Fruit fly (Drosophila melanogaster): Measurements from ENCODE around the gene CG45122.

CG45122 gene

DNA sequence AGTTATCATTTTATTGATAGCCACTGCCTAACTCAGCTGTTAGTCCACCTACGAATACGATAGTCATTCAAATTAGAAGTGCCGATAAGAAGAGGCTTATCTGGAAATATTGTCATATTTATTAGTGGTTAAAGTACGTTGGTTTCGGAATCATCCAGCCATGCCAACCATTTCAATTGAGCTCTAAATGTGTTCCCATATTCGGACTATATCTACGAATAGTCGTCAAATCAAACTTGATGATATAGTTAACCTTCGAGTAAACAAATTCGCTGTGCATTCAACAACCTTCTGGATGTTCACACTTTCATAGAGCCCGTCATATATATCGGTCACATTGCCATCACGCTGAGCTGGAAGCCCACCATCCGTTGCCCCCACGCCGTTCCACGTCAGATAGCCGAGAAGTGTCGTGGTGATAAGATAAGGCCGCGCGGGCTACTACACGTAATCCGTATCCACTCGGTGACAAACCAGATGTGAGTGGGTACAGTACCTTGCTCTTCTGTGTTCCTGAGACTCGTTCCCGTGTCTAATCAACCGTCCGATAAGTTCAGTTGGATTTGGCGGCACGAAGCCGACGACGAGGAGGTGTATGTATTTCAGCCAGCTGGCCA is 25.6 kb upstream of the CG45122 start:
- TF ChIP-seq Crg-1 (GFP tag; optimal IDR thresholded peaks at IDR 0.05) (no peak), Mnt (GFP tag; optimal IDR thresholded peaks at IDR 0.05) (peak; percentile 36), CG14711 (tag; optimal IDR thresholded peaks at IDR 0.05) (no peak), Hr96 (GFP tag; optimal IDR thresholded peaks at IDR 0.05) (no peak), cic (GFP tag; optimal IDR thresholded peaks at IDR 0.05) (peak; percentile 42), CG33017 (tag; optimal IDR thresholded peaks at IDR 0.05) (peak; percentile 19), pad (GFP tag; optimal IDR thresholded peaks at IDR 0.05) (no peak), cnc (optimal IDR thresholded peaks at IDR 0.05) (no peak), ovo (GFP tag; optimal IDR thresholded peaks at IDR 0.05) (peak; percentile 5)

DNA sequence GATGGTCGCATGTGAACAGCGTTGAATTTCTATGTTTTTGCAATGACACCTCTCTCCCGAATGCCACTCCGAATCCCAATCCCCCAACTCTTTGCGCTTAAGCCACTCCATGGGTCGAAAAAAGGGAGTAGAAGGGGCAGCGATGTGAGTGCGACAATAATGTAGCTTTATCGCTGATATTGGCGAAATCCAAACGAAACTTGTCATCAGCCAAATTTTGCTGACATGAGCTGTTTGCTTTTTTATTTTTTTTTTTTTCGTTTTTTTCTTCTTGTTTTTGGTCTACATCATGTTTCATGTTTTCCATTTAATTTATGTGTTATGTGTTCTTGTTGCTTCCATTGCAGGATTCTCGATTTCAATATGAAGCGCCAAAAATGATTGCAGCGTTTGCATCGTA is 25.0 kb upstream of the CG45122 start:
- TF ChIP-seq CG5204 (GFP tag; optimal IDR thresholded peaks at IDR 0.05), result no peak
- peak; percentile 99 for TF ChIP-seq tj (GFP tag; optimal IDR thresholded peaks at IDR 0.05)

DNA sequence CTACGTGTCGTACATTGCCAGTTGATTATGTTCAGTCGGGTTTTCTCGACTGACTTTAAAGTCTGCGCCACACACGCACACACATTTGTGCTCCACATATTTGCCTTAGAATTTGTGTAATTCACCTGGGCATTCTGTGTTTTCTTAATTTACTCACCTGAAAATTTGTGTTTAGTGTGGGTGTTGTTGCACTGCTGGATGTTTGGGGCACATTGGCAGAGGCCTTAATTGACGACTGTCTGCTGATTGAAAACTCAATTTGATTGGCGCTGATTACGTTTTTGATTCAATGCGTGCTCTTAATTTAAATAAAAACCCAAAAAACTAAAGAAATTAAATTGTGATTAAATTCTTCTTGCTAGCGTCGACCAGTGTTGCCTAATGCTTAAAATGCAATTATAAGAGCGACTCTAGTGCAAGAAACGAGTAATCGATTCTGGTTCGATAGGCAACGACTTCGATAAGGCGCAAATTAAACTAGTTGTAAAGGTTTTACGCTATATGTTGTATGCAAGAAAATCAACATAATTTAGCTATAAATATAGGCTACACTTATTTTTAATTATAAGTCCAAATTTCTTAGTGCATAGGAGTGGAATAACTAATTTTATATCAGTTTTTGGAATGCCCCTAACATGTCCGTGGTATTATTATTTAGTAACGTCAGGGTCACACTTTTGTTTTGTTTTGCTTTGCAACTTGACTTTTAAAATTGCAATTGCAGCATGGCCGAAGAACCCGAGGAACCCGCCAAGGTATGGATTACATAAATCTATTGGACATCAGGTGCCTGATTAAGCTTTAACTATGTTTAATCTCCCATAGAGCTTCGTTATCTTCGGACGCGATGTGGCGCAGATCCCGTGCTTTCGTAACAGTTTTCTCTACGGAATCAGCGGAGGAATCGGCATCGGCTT is 13.4 kb upstream of the CG45122 start, which contains the start of the genes CG46281 and CG46280:
TSS of gene CG46281 (minus strand) at position 51 of the 917 bp plus-strand sequence.
TSS of gene CG46280 (minus strand) at position 403 of the 917 bp plus-strand sequence.
- peak; percentile 85 for TF ChIP-seq kay (GFP tag; ENCODE audit: borderline replicate concordance)
- TF ChIP-seq CG14711 (tag; optimal IDR thresholded peaks at IDR 0.05), result peak; percentile 59
- peak; percentile 46 for TF ChIP-seq CG11617 (GFP tag; optimal IDR thresholded peaks at IDR 0.05)
- peak; percentile 31 for TF ChIP-seq CG12768 (GFP tag; optimal IDR thresholded peaks at IDR 0.05)
- TF ChIP-seq cnc (optimal IDR thresholded peaks at IDR 0.05), result no peak
- peak; percentile 58 for TF ChIP-seq Mnt (GFP tag; optimal IDR thresholded peaks at IDR 0.05)
- peak; percentile 1 for TF ChIP-seq CG7045 (GFP tag; optimal IDR thresholded peaks at IDR 0.05)
- TF ChIP-seq pad (GFP tag; optimal IDR thresholded peaks at IDR 0.05), result peak; percentile 33
- peak; percentile 23 for TF ChIP-seq tj (GFP tag; optimal IDR thresholded peaks at IDR 0.05)
- TF ChIP-seq CG1620 (GFP tag; optimal IDR thresholded peaks at IDR 0.05), result peak; percentile 49
- peak; percentile 44 for TF ChIP-seq bab1 (GFP tag; optimal IDR thresholded peaks at IDR 0.05)
- no peak for TF ChIP-seq CG5204 (GFP tag; optimal IDR thresholded peaks at IDR 0.05)
- no peak for TF ChIP-seq toe (GFP tag; optimal IDR thresholded peaks at IDR 0.05)
- peak; percentile 8 for TF ChIP-seq cic (GFP tag; optimal IDR thresholded peaks at IDR 0.05)
- TF ChIP-seq CG7101 (tag; optimal IDR thresholded peaks at IDR 0.05), result peak; percentile 42
- TF ChIP-seq Clk (GFP tag; optimal IDR thresholded peaks at IDR 0.05), result no peak
- TF ChIP-seq Crg-1 (GFP tag; optimal IDR thresholded peaks at IDR 0.05), result peak; percentile 32
- TF ChIP-seq Hr96 (GFP tag; optimal IDR thresholded peaks at IDR 0.05), result no peak
- TF ChIP-seq CG33017 (tag; optimal IDR thresholded peaks at IDR 0.05), result no peak

DNA sequence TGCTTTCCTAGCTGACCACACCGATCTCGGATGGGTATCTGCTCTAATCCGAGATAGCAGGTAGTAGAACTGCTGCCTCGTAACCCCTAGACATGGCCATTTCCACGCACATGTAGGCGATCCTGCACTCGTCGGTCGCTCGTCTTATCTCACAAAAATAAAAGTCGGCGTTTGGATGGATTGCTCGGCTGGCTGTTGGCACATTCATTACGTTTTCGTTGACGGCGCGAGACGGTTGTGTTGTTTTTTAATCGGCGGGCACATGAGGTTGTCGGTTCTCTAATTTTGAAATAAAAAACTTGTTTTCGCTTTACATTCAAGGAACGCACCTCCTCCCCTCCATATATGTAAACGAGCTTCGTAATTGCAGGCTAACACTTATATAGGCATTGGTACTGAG is 11.6 kb upstream of the CG45122 start, which contains the start of gene ry:
TSS of gene ry (plus strand) at position 206 of the 400 bp plus-strand sequence.
- TF ChIP-seq CG33017 (tag; optimal IDR thresholded peaks at IDR 0.05) (peak; percentile 43), kay (GFP tag; ENCODE audit: borderline replicate concordance) (no peak), CG12768 (GFP tag; optimal IDR thresholded peaks at IDR 0.05) (no peak), Mnt (GFP tag; optimal IDR thresholded peaks at IDR 0.05) (peak; percentile 70), CG14711 (tag; optimal IDR thresholded peaks at IDR 0.05) (no peak), bab1 (GFP tag; optimal IDR thresholded peaks at IDR 0.05) (no peak), CG11617 (GFP tag; optimal IDR thresholded peaks at IDR 0.05) (no peak), Crg-1 (GFP tag; optimal IDR thresholded peaks at IDR 0.05) (no peak), CG7101 (tag; optimal IDR thresholded peaks at IDR 0.05) (no peak), Hr96 (GFP tag; optimal IDR thresholded peaks at IDR 0.05) (no peak), Clk (GFP tag; optimal IDR thresholded peaks at IDR 0.05) (no peak), CG5204 (GFP tag; optimal IDR thresholded peaks at IDR 0.05) (no peak), tj (GFP tag; optimal IDR thresholded peaks at IDR 0.05) (no peak), ovo (GFP tag; optimal IDR thresholded peaks at IDR 0.05) (no peak), cnc (optimal IDR thresholded peaks at IDR 0.05) (no peak), cic (GFP tag; optimal IDR thresholded peaks at IDR 0.05) (peak; percentile 84), CG1620 (GFP tag; optimal IDR thresholded peaks at IDR 0.05) (no peak), pad (GFP tag; optimal IDR thresholded peaks at IDR 0.05) (no peak), toe (GFP tag; optimal IDR thresholded peaks at IDR 0.05) (no peak), CG7045 (GFP tag; optimal IDR thresholded peaks at IDR 0.05) (no peak)

- peak; percentile 83 for TF ChIP-seq CG7101 (tag; optimal IDR thresholded peaks at IDR 0.05)
- peak; percentile 39 for TF ChIP-seq Clk (GFP tag; optimal IDR thresholded peaks at IDR 0.05)
- peak; percentile 85 for TF ChIP-seq CG7045 (GFP tag; optimal IDR thresholded peaks at IDR 0.05)
- peak; percentile 78 for TF ChIP-seq CG12768 (GFP tag; optimal IDR thresholded peaks at IDR 0.05)
- no peak for TF ChIP-seq bab1 (GFP tag; optimal IDR thresholded peaks at IDR 0.05)
- peak; percentile 30 for TF ChIP-seq Hr96 (GFP tag; optimal IDR thresholded peaks at IDR 0.05)
- TF ChIP-seq CG33017 (tag; optimal IDR thresholded peaks at IDR 0.05), result peak; percentile 71
- TF ChIP-seq cnc (optimal IDR thresholded peaks at IDR 0.05), result no peak
- TF ChIP-seq kay (GFP tag; ENCODE audit: borderline replicate concordance), result peak; percentile 96
- no peak for TF ChIP-seq tj (GFP tag; optimal IDR thresholded peaks at IDR 0.05)
- TF ChIP-seq Mnt (GFP tag; optimal IDR thresholded peaks at IDR 0.05), result peak; percentile 79
- peak; percentile 62 for TF ChIP-seq CG14711 (tag; optimal IDR thresholded peaks at IDR 0.05)
- TF ChIP-seq pad (GFP tag; optimal IDR thresholded peaks at IDR 0.05), result peak; percentile 49
- TF ChIP-seq CG11617 (GFP tag; optimal IDR thresholded peaks at IDR 0.05), result peak; percentile 77
- TF ChIP-seq cic (GFP tag; optimal IDR thresholded peaks at IDR 0.05), result peak; percentile 64
- no peak for TF ChIP-seq CG5204 (GFP tag; optimal IDR thresholded peaks at IDR 0.05)
- peak; percentile 4 for TF ChIP-seq ovo (GFP tag; optimal IDR thresholded peaks at IDR 0.05)
- TF ChIP-seq toe (GFP tag; optimal IDR thresholded peaks at IDR 0.05), result peak; percentile 68
- no peak for TF ChIP-seq CG1620 (GFP tag; optimal IDR thresholded peaks at IDR 0.05)
- peak; percentile 76 for TF ChIP-seq Crg-1 (GFP tag; optimal IDR thresholded peaks at IDR 0.05)
Observed at dm6 chr3R:13032975-13033445, 10.9 kb upstream of the CG45122 start.

All from whole organism, adult.